Fruit fly (Drosophila melanogaster) whole organism, prepupa: ENCODE measurements around the gene CG33306.

Experiments
- Blimp-1 ChIP-seq: fragments of 200-800 bp; sonication (Bioruptor generic); optimal IDR thresholded peaks from 3 replicates; lab custom pipeline; 2017; ENCODE audit warnings: missing biosample characterization, missing genetic modification characterization, mild to moderate bottlenecking, moderate library complexity, missing genetic modification reagents
- CG10631 ChIP-seq: fragments of 200-800 bp; sonication (Bioruptor generic); optimal IDR thresholded peaks from 2 replicates; lab custom pipeline; 2016; ENCODE audit warnings: missing biosample characterization, missing genetic modification characterization
- CG10669 ChIP-seq: fragments of 200-800 bp; sonication (Bioruptor generic); optimal IDR thresholded peaks from 3 replicates; lab custom pipeline; 2018; ENCODE audit warnings: missing biosample characterization, mild to moderate bottlenecking, missing genetic modification characterization, moderate library complexity
- CG11294 ChIP-seq: fragments of 200-800 bp; sonication (Bioruptor generic); IDR thresholded peaks from 2 replicates; pipeline ENCODE4 v1.3.6; 2022; ENCODE audit warnings: missing biosample characterization, missing genetic modification characterization
- CG1621 ChIP-seq: fragments of 200-800 bp; sonication (Bioruptor generic); optimal IDR thresholded peaks from 3 replicates; lab custom pipeline; 2018; ENCODE audit warnings: missing biosample characterization, mild to moderate bottlenecking, missing genetic modification characterization
- CG16779 ChIP-seq: fragments of 200-800 bp; sonication (Bioruptor generic); optimal IDR thresholded peaks from 3 replicates; lab custom pipeline; 2017; ENCODE audit warnings: missing biosample characterization, mild to moderate bottlenecking, missing genetic modification characterization
- CG3032 ChIP-seq: fragments of 200-800 bp; optimal IDR thresholded peaks from 2 replicates; lab custom pipeline; 2019; ENCODE audit warnings: missing biosample characterization, mild to moderate bottlenecking, missing genetic modification characterization, moderate library complexity
- CG31627 ChIP-seq: fragments of 200-800 bp; sonication (Bioruptor generic); optimal IDR thresholded peaks from 3 replicates; lab custom pipeline; 2016; ENCODE audit warnings: missing biosample characterization, missing genetic modification characterization
- CG32006 ChIP-seq: fragments of 200-800 bp; sonication (Bioruptor generic); optimal IDR thresholded peaks from 3 replicates; lab custom pipeline; 2017; ENCODE audit warnings: missing biosample characterization, mild to moderate bottlenecking, missing genetic modification characterization
- CG34406 ChIP-seq: fragments of 200-800 bp; sonication (Bioruptor generic); optimal IDR thresholded peaks from 3 replicates; lab custom pipeline; 2016; ENCODE audit warnings: missing biosample characterization, missing genetic modification characterization
- CG3919 ChIP-seq: fragments of 200-800 bp; sonication (Bioruptor generic); optimal IDR thresholded peaks from 3 replicates; lab custom pipeline; 2016; ENCODE audit warnings: missing biosample characterization, missing genetic modification characterization
- CG6163 ChIP-seq: fragments of 200-800 bp; sonication (Bioruptor generic); IDR thresholded peaks from 3 replicates; pipeline ENCODE4 v1.3.6; 2022; ENCODE audit warnings: missing biosample characterization, missing genetic modification characterization
- CG6276 ChIP-seq: fragments of 200-800 bp; sonication (Bioruptor generic); optimal IDR thresholded peaks from 2 replicates; lab custom pipeline; 2017; ENCODE audit warnings: missing biosample characterization, mild to moderate bottlenecking, missing genetic modification characterization
- CG6792 ChIP-seq: fragments of 200-800 bp; sonication (Bioruptor generic); optimal IDR thresholded peaks from 3 replicates; lab custom pipeline; 2016; ENCODE audit warnings: missing biosample characterization, missing genetic modification characterization
- CG6808 ChIP-seq: fragments of 200-800 bp; sonication (Bioruptor generic); optimal IDR thresholded peaks from 3 replicates; lab custom pipeline; 2017; ENCODE audit warnings: missing biosample characterization, missing genetic modification characterization, mild to moderate bottlenecking, moderate library complexity, missing genetic modification reagents
- CG8119 ChIP-seq: fragments of 200-800 bp; sonication (Bioruptor generic); IDR thresholded peaks from 3 replicates; pipeline ENCODE4 v1.3.6; 2022; ENCODE audit warnings: missing biosample characterization, missing genetic modification characterization
- CG8319 ChIP-seq: fragments of 200-800 bp; sonication (Bioruptor generic); optimal IDR thresholded peaks from 3 replicates; lab custom pipeline; 2016; ENCODE audit warnings: missing biosample characterization, missing genetic modification characterization
- Eip75B ChIP-seq: fragments of 200-800 bp; sonication (Bioruptor generic); optimal IDR thresholded peaks from 3 replicates; lab custom pipeline; 2016; ENCODE audit warnings: missing biosample characterization, missing genetic modification characterization
- Eip93F ChIP-seq: fragments of 200-800 bp; sonication (Bioruptor generic); optimal IDR thresholded peaks from 2 replicates; lab custom pipeline; 2016; ENCODE audit warnings: missing biosample characterization, mild to moderate bottlenecking, missing genetic modification characterization
- Ets21C ChIP-seq: fragments of 200-800 bp; sonication (Bioruptor generic); optimal IDR thresholded peaks from 3 replicates; lab custom pipeline; 2016; ENCODE audit warnings: missing biosample characterization, missing genetic modification characterization
- Ets96B ChIP-seq: fragments of 200-800 bp; optimal IDR thresholded peaks from 2 replicates; lab custom pipeline; 2019; ENCODE audit warnings: missing biosample characterization, mild to moderate bottlenecking, missing genetic modification characterization, moderate library complexity
- Gug ChIP-seq: fragments of 200-800 bp; sonication (Bioruptor generic); IDR thresholded peaks from 2 replicates; pipeline ENCODE4 v1.3.6; 2022; ENCODE audit warnings: missing biosample characterization, missing genetic modification characterization
- Hr4 ChIP-seq: fragments of 200-800 bp; sonication (Bioruptor generic); optimal IDR thresholded peaks from 3 replicates; lab custom pipeline; 2016; ENCODE audit warnings: missing biosample characterization, missing genetic modification characterization
- Met ChIP-seq: fragments of 200-800 bp; sonication (Bioruptor generic); optimal IDR thresholded peaks from 3 replicates; lab custom pipeline; 2016; ENCODE audit warnings: missing biosample characterization, missing genetic modification characterization
- OdsH ChIP-seq: fragments of 200-800 bp; sonication (Bioruptor generic); optimal IDR thresholded peaks from 3 replicates; lab custom pipeline; 2016; ENCODE audit warnings: missing biosample characterization, missing genetic modification characterization
- Smox ChIP-seq: fragments of 200-800 bp; sonication (Bioruptor generic); optimal IDR thresholded peaks from 3 replicates; lab custom pipeline; 2016; ENCODE audit warnings: missing biosample characterization, missing genetic modification characterization
- Sox102F ChIP-seq: fragments of 200-800 bp; sonication (Bioruptor generic); optimal IDR thresholded peaks from 2 replicates; lab custom pipeline; 2016; ENCODE audit warnings: missing biosample characterization, mild to moderate bottlenecking, missing genetic modification characterization
- Sox14 ChIP-seq: fragments of 200-800 bp; sonication (Bioruptor generic); optimal IDR thresholded peaks from 3 replicates; lab custom pipeline; 2016; ENCODE audit warnings: missing biosample characterization, missing genetic modification characterization
- Sox15 ChIP-seq: fragments of 200-800 bp; sonication (Bioruptor generic); optimal IDR thresholded peaks from 3 replicates; lab custom pipeline; 2016; ENCODE audit warnings: missing biosample characterization, missing genetic modification characterization
- achi ChIP-seq: fragments of 200-800 bp; sonication (Bioruptor generic); optimal IDR thresholded peaks from 3 replicates; lab custom pipeline; 2016; ENCODE audit warnings: missing biosample characterization, missing genetic modification characterization
- acj6 ChIP-seq: fragments of 200-800 bp; sonication (Bioruptor generic); optimal IDR thresholded peaks from 3 replicates; lab custom pipeline; 2016; ENCODE audit warnings: missing biosample characterization, missing genetic modification characterization
- cyc ChIP-seq: fragments of 200-800 bp; sonication (Bioruptor generic); optimal IDR thresholded peaks from 3 replicates; lab custom pipeline; 2016; ENCODE audit warnings: missing biosample characterization, missing genetic modification characterization
- dsx ChIP-seq: fragments of 200-800 bp; optimal IDR thresholded peaks from 3 replicates; lab custom pipeline; 2019; ENCODE audit warnings: missing biosample characterization, mild to moderate bottlenecking, missing genetic modification characterization, moderate library complexity; ENCODE audit not compliant: poor library complexity, severe bottlenecking
- eg ChIP-seq: fragments of 200-800 bp; sonication (Bioruptor generic); IDR thresholded peaks from 3 replicates; pipeline ENCODE4 v1.3.6; 2022; ENCODE audit warnings: missing biosample characterization, missing genetic modification characterization
- esn ChIP-seq: fragments of 200-800 bp; sonication (Bioruptor generic); optimal IDR thresholded peaks from 2 replicates; lab custom pipeline; 2016; ENCODE audit warnings: missing biosample characterization, mild to moderate bottlenecking, missing genetic modification characterization, moderate library complexity
- fkh ChIP-seq: fragments of 200-800 bp; sonication (Bioruptor generic); optimal IDR thresholded peaks from 3 replicates; lab custom pipeline; 2017; ENCODE audit warnings: missing biosample characterization, mild to moderate bottlenecking, missing genetic modification characterization, moderate library complexity
- lz ChIP-seq: fragments of 200-800 bp; sonication (Bioruptor generic); optimal IDR thresholded peaks from 3 replicates; lab custom pipeline; 2016; ENCODE audit warnings: missing biosample characterization, missing genetic modification characterization
- net ChIP-seq: fragments of 200-800 bp; sonication (Bioruptor generic); optimal IDR thresholded peaks from 3 replicates; lab custom pipeline; 2016; ENCODE audit warnings: missing biosample characterization, missing genetic modification characterization
- pdm3 ChIP-seq: fragments of 200-800 bp; sonication (Bioruptor generic); optimal IDR thresholded peaks from 3 replicates; lab custom pipeline; 2016; ENCODE audit warnings: missing biosample characterization, missing genetic modification characterization
- spab ChIP-seq: fragments of 200-800 bp; sonication (Bioruptor generic); optimal IDR thresholded peaks from 2 replicates; lab custom pipeline; 2017; ENCODE audit warnings: missing biosample characterization, mild to moderate bottlenecking, missing genetic modification characterization, missing genetic modification reagents
- ss ChIP-seq, 2 experiments: fragments of 200-800 bp; sonication (Bioruptor generic); optimal IDR thresholded peaks; 2 replicates in 1 of 2; 3 replicates in 1 of 2; lab custom pipeline; 2017 to 2018; ENCODE audit warnings: mild to moderate bottlenecking in 2 of 2, missing biosample characterization in 2 of 2, missing genetic modification characterization in 2 of 2, moderate library complexity in 1 of 2
- svp ChIP-seq: fragments of 200-800 bp; sonication (Bioruptor generic); peaks from one replicate; lab custom pipeline; 2016; ENCODE audit warnings: missing biosample characterization, missing genetic modification characterization
- topi ChIP-seq: fragments of 200-800 bp; sonication (Bioruptor generic); optimal IDR thresholded peaks from 3 replicates; lab custom pipeline; 2016; ENCODE audit warnings: missing biosample characterization, missing genetic modification characterization
- vri ChIP-seq: fragments of 200-800 bp; sonication (Bioruptor generic); optimal IDR thresholded peaks from 3 replicates; lab custom pipeline; 2016; ENCODE audit warnings: missing biosample characterization, mild to moderate bottlenecking, missing genetic modification characterization

Gene CG33306

DNA sequence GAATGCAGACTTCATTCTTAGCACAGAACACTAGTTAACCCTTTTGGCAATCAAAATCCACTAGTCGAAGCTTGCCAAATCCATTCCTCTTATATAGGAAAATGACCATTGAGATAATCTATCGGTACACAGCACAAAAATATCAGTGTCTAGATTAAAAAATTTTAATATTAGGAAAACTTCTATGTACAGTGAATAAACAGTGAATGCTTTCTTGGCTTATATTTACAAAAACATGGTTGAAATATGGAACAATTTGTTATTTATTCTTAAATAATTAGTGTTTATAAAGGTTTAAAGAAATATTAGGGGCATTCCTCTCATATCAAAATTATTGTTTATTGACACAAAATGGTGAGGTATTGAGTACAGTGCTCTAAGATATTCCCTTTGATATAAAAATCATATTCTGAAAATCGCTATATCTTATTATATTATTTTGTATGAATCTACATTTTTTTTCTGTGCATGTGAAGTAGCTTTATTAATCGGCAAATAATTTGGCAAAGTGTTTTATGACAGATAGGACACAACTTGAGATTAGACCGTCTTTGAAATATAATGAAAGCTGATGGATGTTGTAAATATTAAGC is at the start of gene CG33306:
TSS of gene CG33306 (minus strand) at position 51 of the 593 bp plus-strand sequence.
- TF ChIP-seq Ets21C = no peak
- no peak for TF ChIP-seq Ets96B (tag; lab: Kevin White, UChicago)
- no peak for TF ChIP-seq OdsH
- TF ChIP-seq acj6 (GFP tag; lab: Kevin White, UChicago) = peak; percentile 7
- no peak for TF ChIP-seq Blimp-1 (GFP tag; lab: Kevin White, UChicago)
- no peak for TF ChIP-seq CG6276 (GFP tag; lab: Kevin White, UChicago)
- peak; percentile 42 for TF ChIP-seq svp (GFP tag; lab: Kevin White, UChicago)
- no peak for TF ChIP-seq CG10631
- TF ChIP-seq Smox = no peak
- TF ChIP-seq CG10669 (GFP tag; lab: Kevin White, UChicago) = no peak
- peak; percentile 37 for TF ChIP-seq topi (GFP tag; lab: Kevin White, UChicago)
- TF ChIP-seq esn (GFP tag; lab: Kevin White, UChicago) = peak; percentile 50
- no peak for TF ChIP-seq Sox15 (GFP tag; lab: Kevin White, UChicago)
- no peak for TF ChIP-seq CG16779
- no peak for TF ChIP-seq fkh (GFP tag; lab: Kevin White, UChicago)
- no peak for TF ChIP-seq Eip93F (GFP tag; lab: Kevin White, UChicago)
- no peak for TF ChIP-seq CG34406
- no peak for TF ChIP-seq Sox14
- TF ChIP-seq pdm3 (GFP tag; lab: Kevin White, UChicago) = no peak
- TF ChIP-seq CG6792 (GFP tag; lab: Kevin White, UChicago) = no peak
- TF ChIP-seq Sox102F = no peak
- no peak for TF ChIP-seq CG8119 (GFP tag; lab: Robert Waterston, UW)
- TF ChIP-seq Met (GFP tag; lab: Kevin White, UChicago) = peak; percentile 55
- no peak for TF ChIP-seq CG8319 (GFP tag; lab: Kevin White, UChicago)
- peak; percentile 22 for TF ChIP-seq cyc (GFP tag; lab: Kevin White, UChicago)
- TF ChIP-seq CG1621 = no peak
- no peak for TF ChIP-seq Gug

DNA sequence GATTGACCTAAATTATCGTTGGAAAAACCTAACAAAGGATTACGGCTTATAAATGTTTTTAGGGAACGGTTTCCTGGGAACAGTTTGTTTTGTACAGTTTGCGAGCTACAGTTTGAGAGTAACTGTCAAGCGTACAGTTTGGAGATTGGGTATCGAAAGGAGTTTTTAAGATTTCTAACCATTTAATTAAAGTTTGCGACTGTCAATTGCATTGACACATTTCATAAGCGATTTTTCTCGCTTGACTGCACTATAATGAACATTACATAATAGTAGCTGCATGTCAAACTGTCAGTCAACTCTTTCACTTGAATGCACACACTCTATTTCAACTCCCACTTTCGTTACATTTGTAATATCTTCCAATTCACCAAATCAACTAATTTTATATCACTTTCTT is 49.3 kb upstream of the CG33306 start:
- TF ChIP-seq CG6276 (GFP tag; lab: Kevin White, UChicago) = no peak
- no peak for TF ChIP-seq net (GFP tag; lab: Kevin White, UChicago)
- TF ChIP-seq lz (GFP tag; lab: Kevin White, UChicago) = no peak
- TF ChIP-seq spab (GFP tag; lab: Kevin White, UChicago) = no peak
- no peak for TF ChIP-seq CG11294 (GFP tag; lab: Robert Waterston, UW)
- no peak for TF ChIP-seq CG16779
- TF ChIP-seq CG31627 (GFP tag; lab: Kevin White, UChicago) = no peak
- TF ChIP-seq, all 60 proteins: peak for 0

DNA sequence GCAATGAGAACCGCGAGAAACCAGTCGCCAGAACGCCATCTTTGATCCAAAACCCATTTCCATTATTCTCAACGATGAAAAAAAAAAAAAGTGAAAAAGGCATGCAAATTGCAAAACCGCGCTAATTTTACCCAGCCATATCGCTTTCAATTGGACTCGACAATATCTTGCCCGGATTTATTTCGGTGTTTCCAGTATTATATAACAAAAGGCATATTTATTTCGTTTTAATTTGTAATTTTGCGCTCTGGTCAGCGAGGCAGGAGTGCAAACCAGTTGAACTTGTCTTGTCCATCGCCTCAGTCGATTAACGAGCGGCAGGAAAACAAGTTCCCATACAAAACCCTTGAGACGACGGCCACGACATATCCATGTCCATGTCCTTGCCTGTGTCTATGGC is 46.4 kb upstream of the CG33306 start:
- TF ChIP-seq vri (GFP tag; lab: Kevin White, UChicago) (peak; percentile 52), CG3032 (tag; lab: Kevin White, UChicago) (no peak)

DNA sequence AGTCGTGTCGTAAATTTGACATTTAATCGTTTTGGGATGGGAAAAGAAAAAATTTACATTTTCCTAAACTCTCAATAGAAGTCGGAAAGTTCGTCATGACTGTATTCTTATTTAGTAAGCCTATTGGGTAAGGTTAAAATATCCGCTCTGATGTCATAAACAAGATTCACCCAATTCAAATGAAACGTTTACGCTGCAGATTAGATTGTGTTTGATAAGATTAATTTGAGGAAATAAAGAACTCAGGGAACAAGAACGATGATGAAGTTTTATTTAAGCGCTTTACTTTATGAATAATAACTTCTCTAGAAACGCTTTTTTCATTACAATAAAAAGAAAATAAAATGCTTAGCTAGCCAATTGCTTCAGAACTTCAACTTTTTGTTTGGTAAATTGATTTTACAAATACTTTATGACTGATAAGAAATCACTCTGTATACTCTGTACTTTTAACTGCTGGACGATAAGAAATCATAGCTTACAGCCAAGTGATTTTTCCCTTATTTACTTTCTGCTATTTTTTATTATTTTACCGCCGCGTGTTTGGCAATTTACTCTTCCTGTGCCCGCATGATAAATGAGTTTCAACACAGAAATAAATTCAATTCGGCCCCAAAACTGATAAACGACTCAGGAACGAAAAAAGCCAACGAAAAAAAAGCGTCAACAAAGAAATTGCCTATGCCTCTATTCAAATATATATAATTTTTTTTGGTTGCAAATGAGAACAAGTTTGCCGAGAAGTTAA is 43.0 kb upstream of the CG33306 start:
- TF ChIP-seq CG3919 (GFP tag; lab: Kevin White, UChicago) (no peak), eg (GFP tag; lab: Robert Waterston, UW) (no peak), Ets21C (no peak), CG6808 (GFP tag; lab: Kevin White, UChicago) (peak; percentile 15), Ets96B (tag; lab: Kevin White, UChicago) (no peak), CG1621 (no peak), CG32006 (GFP tag; lab: Kevin White, UChicago) (no peak), Met (GFP tag; lab: Kevin White, UChicago) (no peak), achi (GFP tag; lab: Kevin White, UChicago) (no peak), lz (GFP tag; lab: Kevin White, UChicago) (no peak), dsx (no peak), topi (GFP tag; lab: Kevin White, UChicago) (peak; percentile 1), Blimp-1 (GFP tag; lab: Kevin White, UChicago) (peak; percentile 8), Sox102F (no peak), Eip75B (GFP tag; lab: Kevin White, UChicago) (no peak), OdsH (no peak), svp (GFP tag; lab: Kevin White, UChicago) (peak; percentile 65), Hr4 (GFP tag; lab: Kevin White, UChicago) (no peak), vri (GFP tag; lab: Kevin White, UChicago) (peak; percentile 54), CG6163 (GFP tag; lab: Robert Waterston, UW) (no peak), ss (GFP tag; optimal IDR thresholded peaks at IDR 0.05; lab: Kevin White, UChicago) (peak in 1 of 2 experiments; percentile 5), CG10631 (no peak)
